Fruit fly (Drosophila melanogaster) whole organism, adult: ENCODE measurements around the gene CG5245.

Experiments used
- CG12768 ChIP-seq: fragments of 200-800 bp; sonication (Bioruptor generic); optimal IDR thresholded peaks from 2 replicates; lab custom pipeline; 2017; ENCODE audit warnings: missing biosample characterization, missing genetic modification characterization, mild to moderate bottlenecking, moderate library complexity, missing genetic modification reagents
- CG14711 ChIP-seq: fragments of 200-800 bp; sonication (Bioruptor generic); optimal IDR thresholded peaks from 2 replicates; lab custom pipeline; 2018; ENCODE audit warnings: missing biosample characterization, mild to moderate bottlenecking, missing genetic modification characterization, moderate library complexity
- CG1620 ChIP-seq: fragments of 200-800 bp; sonication (Bioruptor generic); optimal IDR thresholded peaks from 2 replicates; lab custom pipeline; 2016; ENCODE audit warnings: missing biosample characterization, missing genetic modification characterization
- CG33017 ChIP-seq: fragments of 200-800 bp; sonication (Bioruptor generic); optimal IDR thresholded peaks from 2 replicates; lab custom pipeline; 2018; ENCODE audit warnings: missing biosample characterization, mild to moderate bottlenecking, missing genetic modification characterization, moderate library complexity
- CG5204 ChIP-seq: fragments of 200-800 bp; sonication (Bioruptor generic); optimal IDR thresholded peaks from 2 replicates; lab custom pipeline; 2016; ENCODE audit warnings: missing biosample characterization, missing genetic modification characterization
- CG7045 ChIP-seq: fragments of 200-800 bp; sonication (Bioruptor generic); optimal IDR thresholded peaks from 2 replicates; lab custom pipeline; 2017; ENCODE audit warnings: missing biosample characterization, mild to moderate bottlenecking, missing genetic modification characterization
- CG7101 ChIP-seq: fragments of 200-800 bp; sonication (Bioruptor generic); optimal IDR thresholded peaks from 2 replicates; lab custom pipeline; 2018; ENCODE audit warnings: missing biosample characterization, mild to moderate bottlenecking, missing genetic modification characterization, moderate library complexity
- Clk ChIP-seq: fragments of 200-800 bp; sonication (Bioruptor generic); optimal IDR thresholded peaks from 2 replicates; lab custom pipeline; 2017; ENCODE audit warnings: missing biosample characterization, missing genetic modification characterization
- Mnt ChIP-seq: fragments of 200-800 bp; sonication (Bioruptor generic); optimal IDR thresholded peaks from 2 replicates; lab custom pipeline; 2016; ENCODE audit warnings: missing biosample characterization, mild to moderate bottlenecking, missing genetic modification characterization
- cic ChIP-seq: fragments of 200-800 bp; sonication (Bioruptor generic); optimal IDR thresholded peaks from 2 replicates; lab custom pipeline; 2017; ENCODE audit warnings: missing biosample characterization, mild to moderate bottlenecking, missing genetic modification characterization, moderate library complexity
- ovo ChIP-seq: fragments of 200-800 bp; sonication (Bioruptor generic); optimal IDR thresholded peaks from 2 replicates; lab custom pipeline; 2016; ENCODE audit warnings: missing biosample characterization, missing genetic modification characterization
- pad ChIP-seq: fragments of 200-800 bp; sonication (Bioruptor generic); optimal IDR thresholded peaks from 3 replicates; lab custom pipeline; 2017; ENCODE audit warnings: missing biosample characterization, missing genetic modification characterization, mild to moderate bottlenecking, moderate library complexity, missing genetic modification reagents
- tj ChIP-seq: fragments of 200-800 bp; sonication (Bioruptor generic); optimal IDR thresholded peaks from 3 replicates; lab custom pipeline; 2017; ENCODE audit warnings: missing biosample characterization, mild to moderate bottlenecking, missing genetic modification characterization, moderate library complexity
- toe ChIP-seq: fragments of 200-800 bp; sonication (Bioruptor generic); optimal IDR thresholded peaks from 2 replicates; lab custom pipeline; 2016; ENCODE audit warnings: missing biosample characterization, missing genetic modification characterization

DNA sequence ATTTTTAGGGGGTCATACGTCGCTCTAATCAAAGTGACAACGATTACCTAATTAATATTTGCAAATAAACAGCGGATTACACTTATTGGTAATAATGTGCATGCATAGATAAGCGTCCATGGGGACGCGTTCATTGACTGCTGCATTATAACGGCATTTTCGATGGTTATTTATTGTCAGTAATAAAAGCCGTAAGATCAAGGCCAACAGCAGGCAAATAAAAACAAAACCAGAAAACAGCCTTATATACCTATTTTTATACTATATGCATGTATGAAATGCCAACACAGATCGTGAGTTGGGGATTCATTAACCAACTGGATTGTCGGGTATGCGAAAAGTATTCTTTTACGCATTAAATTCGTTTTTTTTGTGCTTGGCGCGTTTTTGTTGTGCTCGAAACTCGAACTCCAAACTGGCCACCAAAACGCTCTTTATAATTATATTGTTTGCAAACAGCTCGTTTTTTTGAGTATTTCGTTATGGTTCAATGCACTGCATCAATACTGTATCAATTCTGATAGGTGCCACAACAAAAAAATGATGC is 21.4 kb downstream of the CG5245 start:
- TF ChIP-seq CG7045 (no peak), CG7101 (no peak), CG12768 (GFP tag; lab: Kevin White, UChicago) (no peak), CG33017 (tag; lab: Kevin White, UChicago) (no peak), ovo (no peak), tj (GFP tag; lab: Kevin White, UChicago) (no peak), Mnt (GFP tag; lab: Kevin White, UChicago) (no peak), Clk (no peak), toe (GFP tag; lab: Kevin White, UChicago) (no peak), CG1620 (no peak), CG5204 (GFP tag; lab: Kevin White, UChicago) (no peak), CG14711 (no peak), cic (GFP tag; lab: Kevin White, UChicago) (no peak), pad (no peak)
